Worm (Caenorhabditis elegans) whole organism, L2 larva: ENCODE data around the gene F38B6.4.

ENCODE experiments used
- aly-2 ChIP-seq: fragments of 150-350 bp; optimal IDR thresholded peaks from 2 replicates; lab custom pipeline; 2014; ENCODE audit warnings: missing biosample characterization, missing genetic modification characterization
- ceh-82 ChIP-seq: fragments of 150-350 bp; optimal IDR thresholded peaks from 2 replicates; lab custom pipeline; 2014; ENCODE audit warnings: missing biosample characterization, missing genetic modification characterization
- crh-2 ChIP-seq: sonication (generic microtip); optimal IDR thresholded peaks from 2 replicates; lab custom pipeline; 2017; ENCODE audit warnings: missing biosample characterization, missing genetic modification characterization
- egl-27 ChIP-seq: sonication (generic microtip); optimal IDR thresholded peaks from 3 replicates; lab custom pipeline; 2017; ENCODE audit warnings: missing biosample characterization, missing genetic modification reagents, missing genetic modification characterization
- fos-1 ChIP-seq: fragments of 150-350 bp; optimal IDR thresholded peaks from 2 replicates; lab custom pipeline; 2014; ENCODE audit warnings: missing biosample characterization, missing genetic modification characterization
- lin-11 ChIP-seq: fragments of 150-350 bp; sonication (generic microtip); optimal IDR thresholded peaks from 2 replicates; lab custom pipeline; 2014; ENCODE audit warnings: missing biosample characterization, missing genetic modification characterization, inconsistent platforms, mixed read lengths
- lin-13 ChIP-seq: fragments of 150-350 bp; optimal IDR thresholded peaks from 2 replicates; lab custom pipeline; 2014; ENCODE audit warnings: missing biosample characterization, missing genetic modification reagents, missing genetic modification characterization
- mdl-1 ChIP-seq, 2 experiments: fragments of 150-350 bp in 1 of 2; sonication (generic microtip) in 1 of 2; optimal IDR thresholded peaks; 2 replicates each; lab custom pipeline; 2017; ENCODE audit warnings: missing biosample characterization in 2 of 2, missing genetic modification characterization in 2 of 2
- nhr-25 ChIP-seq: fragments of 150-350 bp; sonication (generic microtip); optimal IDR thresholded peaks from 3 replicates; lab custom pipeline; 2014; ENCODE audit warnings: missing biosample characterization, missing genetic modification characterization
- unc-39 ChIP-seq: fragments of 150-350 bp; optimal IDR thresholded peaks from 2 replicates; lab custom pipeline; 2014; ENCODE audit warnings: missing biosample characterization, missing genetic modification characterization
- unc-62 ChIP-seq: fragments of 150-350 bp; optimal IDR thresholded peaks from 2 replicates; lab custom pipeline; 2014; ENCODE audit warnings: missing biosample characterization, missing genetic modification reagents, missing genetic modification characterization
- zag-1 ChIP-seq: fragments of 150-350 bp; optimal IDR thresholded peaks from 2 replicates; lab custom pipeline; 2014; ENCODE audit warnings: missing biosample characterization, missing genetic modification characterization

DNA sequence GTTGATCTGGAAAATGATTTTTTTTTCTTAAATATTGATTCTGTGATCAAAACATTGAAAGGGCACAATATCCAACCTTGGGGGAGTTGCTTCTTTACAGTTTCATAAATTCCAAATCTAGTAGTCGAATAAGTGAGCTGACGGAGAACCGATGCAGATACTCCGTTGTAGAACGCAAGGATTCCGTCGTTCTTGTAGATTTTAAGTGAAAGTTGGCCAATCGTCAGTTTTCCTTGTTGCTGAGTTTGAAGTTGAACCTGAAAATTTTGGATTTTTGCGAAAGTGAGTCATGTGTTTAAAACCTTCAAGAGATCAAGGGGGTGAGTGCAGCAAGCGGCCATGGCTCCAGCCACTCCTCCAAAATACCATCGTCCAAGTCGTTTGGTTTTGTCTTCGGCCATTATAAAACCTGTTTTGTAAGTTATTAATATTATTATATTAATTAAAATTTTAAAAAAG, 50.6 kb downstream of the F38B6.4 start, which contains the start of gene slc-25A10:
- no peak for TF ChIP-seq aly-2 (tag; lab: Kevin White, UChicago)
- TF ChIP-seq crh-2 (tag; lab: Kevin White, UChicago), result no peak
- no peak for TF ChIP-seq lin-11 (tag; lab: Kevin White, UChicago)
- TF ChIP-seq nhr-25 (tag; lab: Kevin White, UChicago), result no peak
- no peak for TF ChIP-seq ceh-82 (tag; lab: Kevin White, UChicago)
- TF ChIP-seq unc-39 (tag; lab: Kevin White, UChicago), result no peak
- TF ChIP-seq egl-27, result no peak
- no peak for TF ChIP-seq fos-1 (tag; lab: Kevin White, UChicago)
- TF ChIP-seq mdl-1 (tag; optimal IDR thresholded peaks at IDR 0.05; lab: Kevin White, UChicago), result no peak
- TF ChIP-seq zag-1, result no peak
- no peak for TF ChIP-seq lin-13 (GFP tag; lab: Kevin White, UChicago)
- no peak for TF ChIP-seq unc-62 (GFP tag; lab: Kevin White, UChicago)
